Worm (Caenorhabditis elegans) whole organism, early embryonic: ENCODE data around the gene F54D12.9.

ENCODE experiments used
- ama-1 ChIP-seq: fragments of 150-350 bp; optimal IDR thresholded peaks from 2 replicates; lab custom pipeline; 2014
- ceh-13 ChIP-seq: fragments of 200-800 bp; sonication (Bioruptor generic); optimal IDR thresholded peaks from 2 replicates; lab custom pipeline; 2018; ENCODE audit warnings: mild to moderate bottlenecking, missing genetic modification characterization, missing compliant biosample characterization
- ets-7 ChIP-seq: sonication (generic microtip); optimal IDR thresholded peaks from 2 replicates; lab custom pipeline; 2016; ENCODE audit warnings: missing genotype, missing genetic modification characterization, missing compliant biosample characterization
- flt-1 ChIP-seq: fragments of 200-800 bp; sonication (Bioruptor generic); IDR thresholded peaks from 2 replicates; pipeline ENCODE4 v1.3.6; 2022; ENCODE audit warnings: missing genetic modification characterization, missing compliant biosample characterization
- pes-1 ChIP-seq: fragments of 200-800 bp; sonication (Bioruptor generic); IDR thresholded peaks from 2 replicates; pipeline ENCODE4 v1.3.6; 2022; ENCODE audit warnings: missing genetic modification reagents, missing genetic modification characterization, missing compliant biosample characterization
- tbx-11 ChIP-seq: fragments of 200-800 bp; sonication (Bioruptor generic); IDR thresholded peaks from 2 replicates; pipeline ENCODE4 v1.3.6; 2022; ENCODE audit warnings: missing genetic modification characterization, missing compliant biosample characterization

ce11 chrII:1419994-1420393 is 38.5 kb upstream of the F54D12.9 start:
- TF ChIP-seq ama-1 (lab: Kevin White, UChicago): no peak
- TF ChIP-seq ets-7 (tag; lab: Kevin White, UChicago): no peak
- no peak for TF ChIP-seq flt-1
- no peak for TF ChIP-seq pes-1 (GFP tag; lab: Robert Waterston, UW)
- TF ChIP-seq ceh-13 (GFP tag; lab: Kevin White, UChicago): no peak
- no peak for TF ChIP-seq tbx-11 (GFP tag; lab: Robert Waterston, UW)
